Fruit fly (Drosophila melanogaster): ENCODE data around the gene Sld5.

DNA sequence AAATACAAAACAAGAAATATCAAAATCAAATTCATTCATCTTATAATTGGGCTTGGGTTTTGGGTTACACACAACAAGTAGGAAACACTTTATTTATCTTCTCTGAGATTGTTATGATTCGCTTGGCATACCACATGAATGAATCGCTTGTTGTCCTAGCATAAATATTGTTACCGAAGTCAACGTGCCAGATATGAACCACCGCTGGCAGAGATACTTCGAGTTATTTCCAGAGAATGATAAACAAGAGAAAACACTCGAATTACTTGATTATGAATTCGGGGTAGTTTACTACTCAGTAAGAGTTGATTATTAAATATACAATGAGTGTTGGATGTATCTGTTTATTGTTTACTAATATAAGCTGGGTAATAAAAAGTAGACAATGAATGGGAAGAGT lies 44.8 kb downstream of the Sld5 start:
- no peak for TF ChIP-seq Hr96 (GFP tag; optimal IDR thresholded peaks at IDR 0.05)
- no peak for TF ChIP-seq tj (GFP tag; optimal IDR thresholded peaks at IDR 0.05)
- no peak for TF ChIP-seq CG1620 (GFP tag; optimal IDR thresholded peaks at IDR 0.05)
- no peak for TF ChIP-seq CG7101 (tag; optimal IDR thresholded peaks at IDR 0.05)
- no peak for TF ChIP-seq CG33017 (tag; optimal IDR thresholded peaks at IDR 0.05)
- TF ChIP-seq cnc (optimal IDR thresholded peaks at IDR 0.05) = no peak
- TF ChIP-seq CG7045 (GFP tag; optimal IDR thresholded peaks at IDR 0.05) = no peak
- TF ChIP-seq CG12768 (GFP tag; optimal IDR thresholded peaks at IDR 0.05) = no peak
- TF ChIP-seq kay (GFP tag; ENCODE audit: borderline replicate concordance) = no peak
- no peak for TF ChIP-seq pad (GFP tag; optimal IDR thresholded peaks at IDR 0.05)

Measured in whole organism, adult.